Fruit fly (Drosophila melanogaster) whole organism, embryonic: Measurements from ENCODE around the gene Trs23.

ENCODE experiments used
- CG10462 ChIP-seq: fragments of 200-800 bp; sonication (Bioruptor generic); optimal IDR thresholded peaks from 2 replicates; lab custom pipeline; 2016; ENCODE audit warnings: missing biosample characterization, missing genetic modification characterization
- abd-A ChIP-seq: fragments of 200-800 bp; sonication (Bioruptor generic); optimal IDR thresholded peaks from 3 replicates; lab custom pipeline; 2019; ENCODE audit warnings: missing biosample characterization, mild to moderate bottlenecking, missing genetic modification characterization, moderate library complexity
- ase ChIP-seq: fragments of 200-800 bp; sonication (Bioruptor generic); IDR thresholded peaks from 3 replicates; pipeline ENCODE4 v1.3.6; 2022; ENCODE audit warnings: missing biosample characterization, missing genetic modification characterization
- mirr ChIP-seq: fragments of 200-800 bp; sonication (Bioruptor generic); optimal IDR thresholded peaks from 3 replicates; lab custom pipeline; 2018; ENCODE audit warnings: missing biosample characterization, mild to moderate bottlenecking, missing genetic modification characterization
- pnt ChIP-seq: fragments of 200-800 bp; sonication (Bioruptor generic); optimal IDR thresholded peaks from 3 replicates; lab custom pipeline; 2016; ENCODE audit warnings: missing biosample characterization, missing genetic modification characterization
- sd ChIP-seq: fragments of 200-800 bp; sonication (Bioruptor generic); optimal IDR thresholded peaks from 3 replicates; lab custom pipeline; 2018; ENCODE audit warnings: missing biosample characterization, mild to moderate bottlenecking, missing genetic modification characterization, moderate library complexity
- sim ChIP-seq: fragments of 200-800 bp; sonication (Bioruptor generic); IDR thresholded peaks from 2 replicates; pipeline ENCODE4 v1.3.6; 2022; ENCODE audit warnings: missing biosample characterization, missing genetic modification characterization

dm6 chr2L:8709078-8709399, 23.0 kb downstream of the Trs23 start:
- TF ChIP-seq sim (GFP tag; lab: Robert Waterston, UW) (no peak), mirr (no peak), ase (GFP tag; lab: Robert Waterston, UW) (no peak), pnt (GFP tag; lab: Kevin White, UChicago) (no peak), CG10462 (GFP tag; lab: Kevin White, UChicago) (no peak), abd-A (tag; lab: Kevin White, UChicago) (no peak), sd (tag; lab: Kevin White, UChicago) (peak; percentile 32)
